Fruit fly (Drosophila melanogaster) whole organism, prepupa: ENCODE results near the gene wisp.
A peak's percentile ranks its signal among the peaks of the same experiment; 100 is the strongest.

ENCODE experiments used
- Blimp-1 ChIP-seq: fragments of 200-800 bp; sonication (Bioruptor generic); optimal IDR thresholded peaks from 3 replicates; lab custom pipeline; 2017; ENCODE audit warnings: missing biosample characterization, missing genetic modification characterization, mild to moderate bottlenecking, moderate library complexity, missing genetic modification reagents
- CG10631 ChIP-seq: fragments of 200-800 bp; sonication (Bioruptor generic); optimal IDR thresholded peaks from 2 replicates; lab custom pipeline; 2016; ENCODE audit warnings: missing biosample characterization, missing genetic modification characterization
- CG10669 ChIP-seq: fragments of 200-800 bp; sonication (Bioruptor generic); optimal IDR thresholded peaks from 3 replicates; lab custom pipeline; 2018; ENCODE audit warnings: missing biosample characterization, mild to moderate bottlenecking, missing genetic modification characterization, moderate library complexity
- CG11294 ChIP-seq: fragments of 200-800 bp; sonication (Bioruptor generic); IDR thresholded peaks from 2 replicates; pipeline ENCODE4 v1.3.6; 2022; ENCODE audit warnings: missing biosample characterization, missing genetic modification characterization
- CG11902 ChIP-seq: fragments of 200-800 bp; sonication (Bioruptor generic); optimal IDR thresholded peaks from 3 replicates; lab custom pipeline; 2016; ENCODE audit warnings: missing biosample characterization, missing genetic modification characterization
- CG15336 ChIP-seq: fragments of 200-800 bp; sonication (Bioruptor generic); IDR thresholded peaks from 2 replicates; pipeline ENCODE4 v1.3.6; 2022; ENCODE audit warnings: missing biosample characterization, missing genetic modification characterization
- CG16779 ChIP-seq: fragments of 200-800 bp; sonication (Bioruptor generic); optimal IDR thresholded peaks from 3 replicates; lab custom pipeline; 2017; ENCODE audit warnings: missing biosample characterization, mild to moderate bottlenecking, missing genetic modification characterization
- CG3032 ChIP-seq: fragments of 200-800 bp; optimal IDR thresholded peaks from 2 replicates; lab custom pipeline; 2019; ENCODE audit warnings: missing biosample characterization, mild to moderate bottlenecking, missing genetic modification characterization, moderate library complexity
- CG32006 ChIP-seq: fragments of 200-800 bp; sonication (Bioruptor generic); optimal IDR thresholded peaks from 3 replicates; lab custom pipeline; 2017; ENCODE audit warnings: missing biosample characterization, mild to moderate bottlenecking, missing genetic modification characterization
- CG3919 ChIP-seq: fragments of 200-800 bp; sonication (Bioruptor generic); optimal IDR thresholded peaks from 3 replicates; lab custom pipeline; 2016; ENCODE audit warnings: missing biosample characterization, missing genetic modification characterization
- CG6276 ChIP-seq: fragments of 200-800 bp; sonication (Bioruptor generic); optimal IDR thresholded peaks from 2 replicates; lab custom pipeline; 2017; ENCODE audit warnings: missing biosample characterization, mild to moderate bottlenecking, missing genetic modification characterization
- CG6792 ChIP-seq: fragments of 200-800 bp; sonication (Bioruptor generic); optimal IDR thresholded peaks from 3 replicates; lab custom pipeline; 2016; ENCODE audit warnings: missing biosample characterization, missing genetic modification characterization
- CG6854 ChIP-seq: fragments of 200-800 bp; sonication (Bioruptor generic); optimal IDR thresholded peaks from 2 replicates; lab custom pipeline; 2017; ENCODE audit warnings: missing biosample characterization, mild to moderate bottlenecking, missing genetic modification characterization
- CG7368 ChIP-seq: fragments of 200-800 bp; sonication (Bioruptor generic); optimal IDR thresholded peaks from 3 replicates; lab custom pipeline; 2016; ENCODE audit warnings: missing biosample characterization, missing genetic modification characterization
- CG8119 ChIP-seq: fragments of 200-800 bp; sonication (Bioruptor generic); IDR thresholded peaks from 3 replicates; pipeline ENCODE4 v1.3.6; 2022; ENCODE audit warnings: missing biosample characterization, missing genetic modification characterization
- CG8319 ChIP-seq: fragments of 200-800 bp; sonication (Bioruptor generic); optimal IDR thresholded peaks from 3 replicates; lab custom pipeline; 2016; ENCODE audit warnings: missing biosample characterization, missing genetic modification characterization
- CG8632 ChIP-seq: fragments of 200-800 bp; sonication (Bioruptor generic); optimal IDR thresholded peaks from 3 replicates; lab custom pipeline; 2016; ENCODE audit warnings: missing biosample characterization, missing genetic modification characterization
- CG9139 ChIP-seq: fragments of 200-800 bp; sonication (Bioruptor generic); optimal IDR thresholded peaks from 3 replicates; lab custom pipeline; 2017; ENCODE audit warnings: missing biosample characterization, mild to moderate bottlenecking, missing genetic modification characterization
- Eip75B ChIP-seq: fragments of 200-800 bp; sonication (Bioruptor generic); optimal IDR thresholded peaks from 3 replicates; lab custom pipeline; 2016; ENCODE audit warnings: missing biosample characterization, missing genetic modification characterization
- Eip78C ChIP-seq: fragments of 200-800 bp; sonication (Bioruptor generic); peaks from one replicate; lab custom pipeline; 2016; ENCODE audit warnings: missing biosample characterization, missing genetic modification characterization
- Ets21C ChIP-seq: fragments of 200-800 bp; sonication (Bioruptor generic); optimal IDR thresholded peaks from 3 replicates; lab custom pipeline; 2016; ENCODE audit warnings: missing biosample characterization, missing genetic modification characterization
- Hr38 ChIP-seq: sonication (Bioruptor generic); optimal IDR thresholded peaks from 2 replicates; lab custom pipeline; 2016; ENCODE audit warnings: missing biosample characterization, missing genetic modification characterization
- Hr39 ChIP-seq: fragments of 200-800 bp; sonication (Bioruptor generic); optimal IDR thresholded peaks from 2 replicates; lab custom pipeline; 2016; ENCODE audit warnings: missing biosample characterization, missing genetic modification characterization
- Hr4 ChIP-seq: fragments of 200-800 bp; sonication (Bioruptor generic); optimal IDR thresholded peaks from 3 replicates; lab custom pipeline; 2016; ENCODE audit warnings: missing biosample characterization, missing genetic modification characterization
- Lpt ChIP-seq: fragments of 200-800 bp; sonication (Bioruptor generic); optimal IDR thresholded peaks from 3 replicates; lab custom pipeline; 2016; ENCODE audit warnings: missing biosample characterization, missing genetic modification characterization
- Sox102F ChIP-seq: fragments of 200-800 bp; sonication (Bioruptor generic); optimal IDR thresholded peaks from 2 replicates; lab custom pipeline; 2016; ENCODE audit warnings: missing biosample characterization, mild to moderate bottlenecking, missing genetic modification characterization
- Sox14 ChIP-seq: fragments of 200-800 bp; sonication (Bioruptor generic); optimal IDR thresholded peaks from 3 replicates; lab custom pipeline; 2016; ENCODE audit warnings: missing biosample characterization, missing genetic modification characterization
- achi ChIP-seq: fragments of 200-800 bp; sonication (Bioruptor generic); optimal IDR thresholded peaks from 3 replicates; lab custom pipeline; 2016; ENCODE audit warnings: missing biosample characterization, missing genetic modification characterization
- acj6 ChIP-seq: fragments of 200-800 bp; sonication (Bioruptor generic); optimal IDR thresholded peaks from 3 replicates; lab custom pipeline; 2016; ENCODE audit warnings: missing biosample characterization, missing genetic modification characterization
- cyc ChIP-seq: fragments of 200-800 bp; sonication (Bioruptor generic); optimal IDR thresholded peaks from 3 replicates; lab custom pipeline; 2016; ENCODE audit warnings: missing biosample characterization, missing genetic modification characterization
- dac ChIP-seq: fragments of 200-800 bp; sonication (Bioruptor generic); optimal IDR thresholded peaks from 2 replicates; lab custom pipeline; 2017; ENCODE audit warnings: missing biosample characterization, mild to moderate bottlenecking, missing genetic modification characterization
- dsx ChIP-seq: fragments of 200-800 bp; optimal IDR thresholded peaks from 3 replicates; lab custom pipeline; 2019; ENCODE audit warnings: missing biosample characterization, mild to moderate bottlenecking, missing genetic modification characterization, moderate library complexity; ENCODE audit not compliant: poor library complexity, severe bottlenecking
- eg ChIP-seq: fragments of 200-800 bp; sonication (Bioruptor generic); IDR thresholded peaks from 3 replicates; pipeline ENCODE4 v1.3.6; 2022; ENCODE audit warnings: missing biosample characterization, missing genetic modification characterization
- esn ChIP-seq: fragments of 200-800 bp; sonication (Bioruptor generic); optimal IDR thresholded peaks from 2 replicates; lab custom pipeline; 2016; ENCODE audit warnings: missing biosample characterization, mild to moderate bottlenecking, missing genetic modification characterization, moderate library complexity
- fd59A ChIP-seq: fragments of 200-800 bp; sonication (Bioruptor generic); optimal IDR thresholded peaks from 2 replicates; lab custom pipeline; 2017; ENCODE audit warnings: missing biosample characterization, mild to moderate bottlenecking, missing genetic modification characterization, missing genetic modification reagents
- fd85E ChIP-seq: fragments of 200-800 bp; sonication (Bioruptor generic); optimal IDR thresholded peaks from 3 replicates; lab custom pipeline; 2016; ENCODE audit warnings: missing biosample characterization, missing genetic modification characterization
- fkh ChIP-seq: fragments of 200-800 bp; sonication (Bioruptor generic); optimal IDR thresholded peaks from 3 replicates; lab custom pipeline; 2017; ENCODE audit warnings: missing biosample characterization, mild to moderate bottlenecking, missing genetic modification characterization, moderate library complexity
- net ChIP-seq: fragments of 200-800 bp; sonication (Bioruptor generic); optimal IDR thresholded peaks from 3 replicates; lab custom pipeline; 2016; ENCODE audit warnings: missing biosample characterization, missing genetic modification characterization
- pdm3 ChIP-seq: fragments of 200-800 bp; sonication (Bioruptor generic); optimal IDR thresholded peaks from 3 replicates; lab custom pipeline; 2016; ENCODE audit warnings: missing biosample characterization, missing genetic modification characterization
- salr ChIP-seq, 2 experiments: fragments of 200-800 bp; sonication (Bioruptor generic); optimal IDR thresholded peaks; 3 replicates each; lab custom pipeline; 2016 to 2018; ENCODE audit warnings: missing biosample characterization in 2 of 2, missing genetic modification characterization in 2 of 2, mild to moderate bottlenecking in 1 of 2
- ss ChIP-seq, 2 experiments: fragments of 200-800 bp; sonication (Bioruptor generic); optimal IDR thresholded peaks; 2 replicates in 1 of 2; 3 replicates in 1 of 2; lab custom pipeline; 2017 to 2018; ENCODE audit warnings: mild to moderate bottlenecking in 2 of 2, missing biosample characterization in 2 of 2, missing genetic modification characterization in 2 of 2, moderate library complexity in 1 of 2
- svp ChIP-seq: fragments of 200-800 bp; sonication (Bioruptor generic); peaks from one replicate; lab custom pipeline; 2016; ENCODE audit warnings: missing biosample characterization, missing genetic modification characterization
- vri ChIP-seq: fragments of 200-800 bp; sonication (Bioruptor generic); optimal IDR thresholded peaks from 3 replicates; lab custom pipeline; 2016; ENCODE audit warnings: missing biosample characterization, mild to moderate bottlenecking, missing genetic modification characterization

wisp gene

DNA sequence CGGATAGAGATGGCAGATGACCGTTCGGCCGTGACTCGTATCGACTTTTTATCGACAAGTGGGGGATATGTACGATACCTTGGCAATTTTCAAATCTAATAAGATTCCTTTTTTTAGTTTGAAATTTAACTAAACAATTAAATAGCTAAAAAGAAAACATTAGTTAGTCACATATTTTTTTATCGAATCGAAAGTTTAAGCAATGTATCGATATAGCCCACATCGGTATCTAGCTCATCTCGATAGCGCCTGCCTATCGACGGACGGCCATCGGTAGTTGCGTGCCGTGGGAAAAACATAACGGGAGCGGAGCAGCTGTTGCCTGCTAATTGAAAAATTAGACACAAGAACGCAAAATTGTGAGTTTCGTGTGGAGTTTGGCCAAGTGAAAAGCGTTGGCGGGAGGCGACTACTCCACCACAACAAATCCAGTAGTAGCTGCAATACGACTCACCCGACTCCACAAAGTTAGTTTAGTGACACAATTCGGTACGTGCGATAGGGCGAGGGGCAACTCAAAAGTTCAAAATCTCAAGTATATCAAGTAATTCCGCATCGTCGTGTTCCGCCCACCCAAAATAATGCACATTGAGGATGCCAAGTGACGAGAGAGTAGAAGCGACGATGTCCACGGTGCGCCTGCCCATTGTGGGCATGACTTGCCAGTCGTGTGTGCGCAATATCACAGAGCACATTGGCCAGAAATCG lies 38.8 kb upstream of the wisp start, which contains the start of the genes CG10347 and ATP7 (continued):
- TF ChIP-seq CG9139 (GFP tag; lab: Kevin White, UChicago) (no peak), CG8632 (GFP tag; lab: Kevin White, UChicago) (no peak), cyc (GFP tag; lab: Kevin White, UChicago) (peak; percentile 7), Sox102F (GFP tag; lab: Kevin White, UChicago) (peak; percentile 2), CG8119 (GFP tag; lab: Robert Waterston, UW) (peak; percentile 17; the same call in 1 of the 3 replicates), pdm3 (GFP tag; lab: Kevin White, UChicago) (peak; percentile 3), CG3032 (tag; lab: Kevin White, UChicago) (peak; percentile 1), Blimp-1 (GFP tag; lab: Kevin White, UChicago) (no peak), salr (GFP tag; optimal IDR thresholded peaks at IDR 0.05; lab: Kevin White, UChicago) (no peak), Lpt (GFP tag; lab: Kevin White, UChicago) (no peak), fd85E (GFP tag; lab: Kevin White, UChicago) (no peak), CG16779 (tag; lab: Kevin White, UChicago) (no peak)

DNA sequence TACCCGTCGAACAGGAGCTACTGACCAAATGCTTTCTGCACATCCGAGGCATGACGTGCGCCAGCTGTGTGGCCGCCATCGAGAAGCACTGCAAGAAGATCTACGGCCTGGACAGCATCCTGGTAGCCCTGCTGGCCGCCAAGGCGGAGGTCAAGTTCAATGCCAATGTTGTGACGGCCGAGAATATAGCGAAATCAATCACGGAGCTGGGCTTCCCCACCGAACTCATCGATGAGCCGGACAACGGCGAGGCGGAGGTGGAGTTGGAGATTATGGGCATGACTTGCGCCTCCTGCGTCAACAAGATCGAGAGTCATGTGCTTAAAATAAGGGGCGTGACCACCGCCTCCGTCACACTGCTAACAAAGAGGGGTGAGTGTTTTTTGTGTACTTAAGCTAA lies 37.8 kb upstream of the wisp start:
- TF ChIP-seq CG10631 (GFP tag; lab: Kevin White, UChicago): no peak
- TF ChIP-seq svp (GFP tag; lab: Kevin White, UChicago): peak; percentile 76

DNA sequence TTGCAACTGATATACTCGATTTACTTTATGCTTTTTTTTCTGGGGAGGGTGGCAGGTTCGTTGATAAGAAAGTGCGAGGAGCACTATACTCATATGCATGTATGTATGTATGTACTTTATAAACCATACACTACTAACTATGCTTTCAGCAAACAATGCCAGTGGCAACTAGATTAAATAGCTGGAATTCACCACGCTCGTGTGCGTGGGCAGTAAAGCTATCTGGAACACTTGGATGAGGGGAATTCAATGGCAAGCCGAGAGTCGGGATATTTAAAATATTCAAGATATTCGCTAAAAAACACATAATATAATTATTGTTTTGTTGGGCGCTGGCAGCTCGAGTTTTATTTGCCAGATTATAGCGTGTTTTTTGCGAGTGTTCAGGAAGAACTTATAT lies 36.9 kb upstream of the wisp start:
- TF ChIP-seq Hr38 (GFP tag; lab: Kevin White, UChicago) (no peak), CG3032 (tag; lab: Kevin White, UChicago) (no peak), net (GFP tag; lab: Kevin White, UChicago) (no peak), esn (GFP tag; lab: Kevin White, UChicago) (no peak), CG7368 (GFP tag; lab: Kevin White, UChicago) (no peak), CG6854 (GFP tag; lab: Kevin White, UChicago) (no peak), CG8632 (GFP tag; lab: Kevin White, UChicago) (no peak), Hr4 (GFP tag; lab: Kevin White, UChicago) (no peak), Eip75B (GFP tag; lab: Kevin White, UChicago) (no peak), dac (GFP tag; lab: Kevin White, UChicago) (no peak), svp (GFP tag; lab: Kevin White, UChicago) (peak; percentile 70), CG6276 (GFP tag; lab: Kevin White, UChicago) (no peak), Lpt (GFP tag; lab: Kevin White, UChicago) (no peak), Blimp-1 (GFP tag; lab: Kevin White, UChicago) (no peak), CG16779 (tag; lab: Kevin White, UChicago) (no peak), Eip78C (GFP tag; lab: Kevin White, UChicago) (peak; percentile 68), CG10631 (GFP tag; lab: Kevin White, UChicago) (no peak), fd59A (GFP tag; lab: Kevin White, UChicago) (no peak), CG15336 (GFP tag; lab: Robert Waterston, UW) (peak; percentile 40; the same call in 1 of the 2 replicates), dsx (GFP tag; lab: Kevin White, UChicago) (no peak), Sox14 (GFP tag; lab: Kevin White, UChicago) (no peak), eg (GFP tag; lab: Robert Waterston, UW) (0 out of 3 replicates have a peak, but pooled peaks have one; percentile 17), Hr39 (no peak), vri (GFP tag; lab: Kevin White, UChicago) (no peak), acj6 (GFP tag; lab: Kevin White, UChicago) (no peak), achi (GFP tag; lab: Kevin White, UChicago) (no peak), CG6792 (no peak), CG3919 (GFP tag; lab: Kevin White, UChicago) (no peak), CG8319 (GFP tag; lab: Kevin White, UChicago) (no peak), Ets21C (GFP tag; lab: Kevin White, UChicago) (no peak), CG10669 (GFP tag; lab: Kevin White, UChicago) (peak; percentile 20), CG11902 (GFP tag; lab: Kevin White, UChicago) (no peak), ss (GFP tag; optimal IDR thresholded peaks at IDR 0.05; lab: Kevin White, UChicago) (no peak), CG32006 (GFP tag; lab: Kevin White, UChicago) (peak; percentile 17), CG11294 (no peak), fkh (GFP tag; lab: Kevin White, UChicago) (peak; percentile 35), Sox102F (GFP tag; lab: Kevin White, UChicago) (no peak)
